ENCODE assay signal across 7 worm cellular contexts in genomic region chrV:13627103-13627623, ce11.
TF ChIP-seq lines count a peak whose summit lies in the region.

TSS of gene sde-2 (plus strand) at chrV:13627573.

TF ChIP-seq in whole organism, L1 larva, 84 proteins besides CTCF, POLR2A, EP300 and RAD21 (continues in another document):
- TF ChIP-seq fkh-4 (tag; optimal IDR thresholded peaks at IDR 0.05; lab: Kevin White, UChicago; ENCODE audit: borderline replicate concordance) (no peak), efl-1 (optimal IDR thresholded peaks at IDR 0.05; lab: Kevin White, UChicago) (peak; percentile 6 to 39), efl-1 (GFP tag; optimal IDR thresholded peaks at IDR 0.05 in 1 of 2; lab: Kevin White, UChicago) (peak; percentile 28 to 86), nhr-90 (tag; optimal IDR thresholded peaks at IDR 0.05; lab: Kevin White, UChicago; ENCODE audit: poor library complexity) (no peak), ceh-63 (GFP tag; optimal IDR thresholded peaks at IDR 0.05; lab: Kevin White, UChicago) (no peak), skn-1 (tag; optimal IDR thresholded peaks at IDR 0.05; lab: Kevin White, UChicago) (no peak), F16B12.6 (tag; optimal IDR thresholded peaks at IDR 0.05; lab: Kevin White, UChicago) (no peak), lin-14 (GFP tag; optimal IDR thresholded peaks at IDR 0.05; lab: Kevin White, UChicago) (peak; percentile 82), egl-13 (tag; optimal IDR thresholded peaks at IDR 0.05; lab: Kevin White, UChicago) (no peak), snu-23 (GFP tag; optimal IDR thresholded peaks at IDR 0.05; lab: Kevin White, UChicago) (peak; percentile 33), isw-1 (GFP tag; IDR thresholded peaks at IDR 0.05; lab: Robert Waterston, UW) (peak; percentile 16; the same call in 1 of the 2 replicates), nhr-71 (tag; optimal IDR thresholded peaks at IDR 0.05; lab: Kevin White, UChicago) (peak; percentile 49)

TF ChIP-seq in whole organism, L2 larva, 48 proteins besides CTCF, POLR2A, EP300 and RAD21 (continues in another document):
- no peak for TF ChIP-seq peb-1 (tag; optimal IDR thresholded peaks at IDR 0.05; lab: Kevin White, UChicago)
- TF ChIP-seq mab-5 (tag; optimal IDR thresholded peaks at IDR 0.05; lab: Kevin White, UChicago), result no peak
- TF ChIP-seq gmeb-1 (tag; optimal IDR thresholded peaks at IDR 0.05; lab: Kevin White, UChicago), result no peak
- TF ChIP-seq elt-1 (tag; optimal IDR thresholded peaks at IDR 0.05; lab: Kevin White, UChicago), result no peak
- no peak for TF ChIP-seq egl-27 (tag; optimal IDR thresholded peaks at IDR 0.05; lab: Kevin White, UChicago)
- no peak for TF ChIP-seq ama-1 (optimal IDR thresholded peaks at IDR 0.05; lab: Kevin White, UChicago)
- TF ChIP-seq unc-55 (GFP tag; optimal IDR thresholded peaks at IDR 0.05; lab: Kevin White, UChicago), result peak; percentile 8
- no peak for TF ChIP-seq nhr-12 (tag; optimal IDR thresholded peaks at IDR 0.05; lab: Kevin White, UChicago)
- no peak for TF ChIP-seq blmp-1 (tag; optimal IDR thresholded peaks at IDR 0.05; lab: Kevin White, UChicago; ENCODE audit: insufficient read depth)
- TF ChIP-seq sem-4 (tag; optimal IDR thresholded peaks at IDR 0.05; lab: Kevin White, UChicago), result no peak
- no peak for TF ChIP-seq nhr-6 (tag; optimal IDR thresholded peaks at IDR 0.05; lab: Kevin White, UChicago)
- no peak for TF ChIP-seq lsy-2 (tag; optimal IDR thresholded peaks at IDR 0.05; lab: Kevin White, UChicago)
- no peak for TF ChIP-seq alr-1 (tag; optimal IDR thresholded peaks at IDR 0.05; lab: Kevin White, UChicago)
- TF ChIP-seq snpc-4 (tag; optimal IDR thresholded peaks at IDR 0.05; lab: Kevin White, UChicago), result no peak

TF ChIP-seq in whole organism, L3 larva, 47 proteins besides CTCF, POLR2A, EP300 and RAD21:
- peak; percentile 4 for TF ChIP-seq lin-39 (tag; optimal IDR thresholded peaks at IDR 0.05; lab: Kevin White, UChicago)
- no peak for TF ChIP-seq ceh-9 (tag; optimal IDR thresholded peaks at IDR 0.05; lab: Kevin White, UChicago)
- TF ChIP-seq lsy-12 (tag; optimal IDR thresholded peaks at IDR 0.05; lab: Kevin White, UChicago), result no peak
- TF ChIP-seq hmg-11 (tag; optimal IDR thresholded peaks at IDR 0.05; lab: Kevin White, UChicago), result no peak
- TF ChIP-seq egl-27 (tag; optimal IDR thresholded peaks at IDR 0.05; lab: Kevin White, UChicago), result no peak
- TF ChIP-seq daf-12 (tag; optimal IDR thresholded peaks at IDR 0.05; lab: Kevin White, UChicago), result no peak
- TF ChIP-seq nfya-1 (tag; optimal IDR thresholded peaks at IDR 0.05; lab: Kevin White, UChicago; ENCODE audit: insufficient read depth), result no peak
- TF ChIP-seq egl-5 (tag; optimal IDR thresholded peaks at IDR 0.05; lab: Kevin White, UChicago), result peak; percentile 35
- TF ChIP-seq nhr-25 (tag; optimal IDR thresholded peaks at IDR 0.05; lab: Kevin White, UChicago), result no peak
- no peak for TF ChIP-seq pha-4 (tag; optimal IDR thresholded peaks at IDR 0.05; lab: Kevin White, UChicago)
- TF ChIP-seq ztf-11 (tag; optimal IDR thresholded peaks at IDR 0.05; lab: Kevin White, UChicago), result no peak
- no peak for TF ChIP-seq sea-2 (GFP tag; optimal IDR thresholded peaks at IDR 0.05; lab: Kevin White, UChicago)

TF ChIP-seq in whole organism, L4 larva, 104 proteins besides CTCF, POLR2A, EP300 and RAD21:
- TF ChIP-seq ceh-44 (GFP tag; IDR thresholded peaks at IDR 0.05; lab: Robert Waterston, UW) (no peak), gei-8 (GFP tag; optimal IDR thresholded peaks at IDR 0.05; lab: Kevin White, UChicago) (no peak), nhr-111 (GFP tag; optimal IDR thresholded peaks at IDR 0.05; lab: Kevin White, UChicago) (no peak), ces-1 (GFP tag; optimal IDR thresholded peaks at IDR 0.05; lab: Kevin White, UChicago) (peak; percentile 45), unc-62 (GFP tag; optimal IDR thresholded peaks at IDR 0.05 in 1 of 2; lab: Kevin White, UChicago) (peak in 1 of 2 experiments; percentile 53), unc-62 (tag; optimal IDR thresholded peaks at IDR 0.05; lab: Kevin White, UChicago) (no peak), hlh-30 (tag; optimal IDR thresholded peaks at IDR 0.05; lab: Kevin White, UChicago; ENCODE audit: insufficient read depth) (peak; percentile 57)

TF ChIP-seq in whole organism, late embryonic, 69 proteins besides CTCF, POLR2A, EP300 and RAD21:
- TF ChIP-seq ama-1 (optimal IDR thresholded peaks at IDR 0.05; lab: Kevin White, UChicago), result no peak
- TF ChIP-seq pha-4 (tag; optimal IDR thresholded peaks at IDR 0.05; lab: Kevin White, UChicago), result no peak
- TF ChIP-seq pha-2 (tag; optimal IDR thresholded peaks at IDR 0.05; lab: Kevin White, UChicago), result no peak
- TF ChIP-seq dve-1 (tag; optimal IDR thresholded peaks at IDR 0.05; lab: Kevin White, UChicago), result no peak
- TF ChIP-seq unc-55 (GFP tag; optimal IDR thresholded peaks at IDR 0.05; lab: Kevin White, UChicago), result no peak
- no peak for TF ChIP-seq ceh-6 (GFP tag; optimal IDR thresholded peaks at IDR 0.05; lab: Kevin White, UChicago)
- TF ChIP-seq nfya-1 (tag; optimal IDR thresholded peaks at IDR 0.05; lab: Kevin White, UChicago), result no peak
- no peak for TF ChIP-seq pag-3 (tag; optimal IDR thresholded peaks at IDR 0.05; lab: Kevin White, UChicago; ENCODE audit: borderline replicate concordance)
- no peak for TF ChIP-seq pqm-1 (tag; optimal IDR thresholded peaks at IDR 0.05; lab: Kevin White, UChicago)
- no peak for TF ChIP-seq ceh-34 (tag; optimal IDR thresholded peaks at IDR 0.05; lab: Kevin White, UChicago)
- TF ChIP-seq K02D7.2 (tag; optimal IDR thresholded peaks at IDR 0.05; lab: Kevin White, UChicago), result no peak
- peak; percentile 93 for TF ChIP-seq unc-42 (tag; optimal IDR thresholded peaks at IDR 0.05; lab: Kevin White, UChicago)
- TF ChIP-seq pros-1 (tag; optimal IDR thresholded peaks at IDR 0.05; lab: Kevin White, UChicago), result no peak
- peak; percentile 82 for TF ChIP-seq hlh-30 (tag; optimal IDR thresholded peaks at IDR 0.05; lab: Kevin White, UChicago; ENCODE audit: insufficient read depth)

TF ChIP-seq in whole organism, mixed stage, embryonic, 35 proteins besides CTCF, POLR2A, EP300 and RAD21:
- TF ChIP-seq ces-1 (GFP tag; optimal IDR thresholded peaks at IDR 0.05; lab: Kevin White, UChicago) (peak; percentile 82), bed-3 (GFP tag; optimal IDR thresholded peaks at IDR 0.05; lab: Kevin White, UChicago) (no peak)

TF ChIP-seq in whole organism, young adult, 124 proteins besides CTCF, POLR2A, EP300 and RAD21:
- TF ChIP-seq sea-2 (GFP tag; IDR thresholded peaks at IDR 0.05; lab: Robert Waterston, UW) (no peak), cebp-1 (GFP tag; IDR thresholded peaks at IDR 0.05; lab: Robert Waterston, UW) (no peak), cebp-1 (tag; optimal IDR thresholded peaks at IDR 0.05; lab: Kevin White, UChicago) (peak; percentile 7)
